Fruit fly (Drosophila melanogaster): ENCODE results near the gene alphaTub84B.
A peak's percentile ranks its signal among the peaks of the same experiment; 100 is the strongest.

- no peak for TF ChIP-seq tj (GFP tag; optimal IDR thresholded peaks at IDR 0.05)
- TF ChIP-seq cic (GFP tag; optimal IDR thresholded peaks at IDR 0.05) = peak; percentile 63
- TF ChIP-seq Crg-1 (GFP tag; optimal IDR thresholded peaks at IDR 0.05) = no peak
- no peak for TF ChIP-seq toe (GFP tag; optimal IDR thresholded peaks at IDR 0.05)
Observed at dm6 chr3R:7052242-7052641, 34.2 kb upstream of the alphaTub84B start, which contains the start of gene Sodh1.
